Worm (Caenorhabditis elegans) whole organism, late embryonic: ENCODE results near the gene F42A9.9.

Source experiments
- ama-1 ChIP-seq: fragments of 150-350 bp; optimal IDR thresholded peaks from 2 replicates; lab custom pipeline; 2014
- ceh-9 ChIP-seq: sonication (generic microtip); optimal IDR thresholded peaks from 2 replicates; lab custom pipeline; 2016; ENCODE audit warnings: mild to moderate bottlenecking, missing genetic modification characterization, inconsistent platforms, missing compliant biosample characterization
- hlh-13 ChIP-seq: fragments of 200-800 bp; sonication (Bioruptor generic); optimal IDR thresholded peaks from 2 replicates; lab custom pipeline; 2018; ENCODE audit warnings: mild to moderate bottlenecking, missing genetic modification characterization, missing compliant biosample characterization
- pag-3 ChIP-seq: sonication (generic microtip); optimal IDR thresholded peaks from 2 replicates; lab custom pipeline; 2016; ENCODE audit warnings: missing compliant biosample characterization, missing genetic modification characterization, borderline replicate concordance
- pha-2 ChIP-seq: sonication (generic microtip); optimal IDR thresholded peaks from 2 replicates; lab custom pipeline; 2017; ENCODE audit warnings: mild to moderate bottlenecking, missing genetic modification characterization, missing compliant biosample characterization
- syd-9 ChIP-seq: sonication (generic microtip); optimal IDR thresholded peaks from 2 replicates; lab custom pipeline; 2016; ENCODE audit warnings: mild to moderate bottlenecking, missing genetic modification characterization, moderate library complexity, missing compliant biosample characterization

DNA sequence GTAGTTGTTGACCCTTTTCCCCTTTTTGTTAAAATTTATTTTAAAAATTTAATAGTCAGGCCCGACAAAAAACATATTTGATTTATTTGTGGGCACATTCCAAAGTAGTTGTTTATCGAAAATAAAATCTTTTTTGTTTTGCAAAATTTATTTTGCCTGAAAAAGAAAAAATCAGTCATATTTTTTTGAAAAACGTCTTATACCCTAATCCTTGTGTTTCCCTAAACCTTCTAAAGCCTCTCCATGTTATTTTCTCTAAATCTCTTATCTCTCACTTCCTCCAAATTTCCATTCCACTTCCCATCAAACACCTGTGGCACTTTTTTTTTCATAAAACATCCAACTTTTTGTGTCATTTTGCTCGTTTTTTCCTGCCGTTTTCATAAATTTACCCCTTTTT is 30.5 kb downstream of the F42A9.9 start:
- TF ChIP-seq pha-2 (tag; lab: Kevin White, UChicago): no peak
- no peak for TF ChIP-seq ceh-9
- no peak for TF ChIP-seq hlh-13 (GFP tag; lab: Kevin White, UChicago)
- TF ChIP-seq pag-3 (tag; lab: Kevin White, UChicago): no peak
- no peak for TF ChIP-seq ama-1
- no peak for TF ChIP-seq syd-9 (tag; lab: Kevin White, UChicago)
